Worm (Caenorhabditis elegans): ENCODE results near the gene F01G4.6.
A peak's percentile ranks its signal among the peaks of the same experiment; 100 is the strongest.

Gene F01G4.6

DNA sequence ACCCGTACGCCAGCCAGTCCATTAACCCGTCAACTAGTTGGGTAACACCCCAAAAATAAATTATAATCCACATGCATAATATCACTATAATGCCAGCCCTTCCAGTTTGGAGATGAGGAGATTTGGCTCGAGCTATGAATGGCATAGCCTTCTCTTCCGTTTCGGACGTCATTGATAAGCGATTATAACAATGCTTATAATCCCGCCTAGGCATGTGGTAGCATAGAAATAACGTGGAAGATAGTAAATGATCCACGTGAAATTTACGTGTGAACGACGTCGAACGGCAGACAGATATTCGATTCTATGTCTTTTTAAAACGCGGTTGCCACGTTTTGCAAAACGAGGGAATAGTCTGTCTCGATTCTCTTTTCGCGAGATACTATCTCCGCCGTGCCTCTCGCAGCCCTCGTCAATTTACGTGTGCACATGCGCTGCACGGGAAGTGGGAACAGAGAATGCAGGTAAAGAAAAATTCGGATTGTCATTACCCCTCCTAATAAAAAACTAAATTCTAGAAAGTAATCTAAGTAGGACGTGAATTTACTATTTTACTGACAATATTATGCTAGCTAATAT is 427 bp downstream of the F01G4.6 start:
- TF ChIP-seq flt-1 (GFP tag; IDR thresholded peaks at IDR 0.05), result 0 out of 2 replicates have a peak, but pooled peaks have one; percentile 7
- no peak for TF ChIP-seq T22C8.4 (GFP tag; IDR thresholded peaks at IDR 0.05)

DNA sequence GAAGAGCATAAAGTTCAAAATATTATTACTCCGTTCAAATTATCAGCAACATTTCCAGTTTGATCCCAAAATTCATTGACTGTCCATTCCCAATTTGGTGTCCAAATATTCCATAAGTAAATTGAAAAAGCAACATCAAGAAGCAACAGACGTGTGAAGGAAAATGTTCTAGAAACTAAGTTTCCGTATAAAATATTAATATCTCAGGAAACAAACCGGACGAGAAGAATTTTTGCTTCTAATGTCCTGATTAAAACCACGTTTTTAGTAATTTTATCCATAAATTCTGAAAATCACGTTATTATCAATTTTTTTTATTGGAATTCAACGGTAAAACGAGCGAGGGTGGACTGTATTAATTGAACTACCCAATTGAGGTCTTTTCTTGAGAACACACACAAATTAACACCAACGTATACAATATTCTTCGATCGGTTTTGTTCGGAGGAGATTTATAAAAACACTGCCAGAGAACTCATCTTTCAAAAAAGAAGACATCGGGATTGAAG is 2.3 kb downstream of the F01G4.6 start, which contains the start of gene pigq-1:
TSS of gene pigq-1 (minus strand) at position 286 of the 509 bp plus-strand sequence.
- no peak for TF ChIP-seq ref-1 (GFP tag; conservative IDR thresholded peaks at IDR 0.05)
- TF ChIP-seq T22C8.4 (GFP tag; IDR thresholded peaks at IDR 0.05), result no peak
- TF ChIP-seq klf-2 (GFP tag; conservative IDR thresholded peaks at IDR 0.05), result no peak
- no peak for TF ChIP-seq med-1 (GFP tag; optimal IDR thresholded peaks at IDR 0.05; ENCODE audit: insufficient read depth)
- TF ChIP-seq ztf-23 (GFP tag; IDR thresholded peaks at IDR 0.05), result no peak

DNA sequence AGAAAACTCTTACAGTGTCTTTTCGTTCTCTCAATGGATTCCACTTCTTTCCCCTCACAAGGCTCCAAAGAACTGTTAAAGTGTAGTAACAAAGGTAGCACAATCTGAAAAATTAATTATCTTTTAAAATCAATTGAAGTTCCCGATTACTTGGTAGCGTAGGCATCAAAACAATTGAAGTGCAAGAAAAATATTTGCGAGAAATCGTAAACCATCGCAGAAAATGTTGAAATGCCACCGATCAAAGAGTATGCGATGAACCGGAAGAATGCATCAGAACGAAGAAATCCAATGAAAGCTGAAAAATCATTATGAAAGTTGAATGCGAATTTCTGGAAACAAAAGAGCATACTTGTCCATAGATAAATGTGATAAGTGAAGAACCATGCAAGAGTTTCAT is 2.8 kb downstream of the F01G4.6 start:
- no peak for TF ChIP-seq klf-2 (GFP tag; conservative IDR thresholded peaks at IDR 0.05)
- no peak for TF ChIP-seq med-1 (GFP tag; optimal IDR thresholded peaks at IDR 0.05; ENCODE audit: insufficient read depth)
- no peak for TF ChIP-seq ref-1 (GFP tag; conservative IDR thresholded peaks at IDR 0.05)
- TF ChIP-seq cog-1 (tag; optimal IDR thresholded peaks at IDR 0.05), result no peak
- no peak for TF ChIP-seq ztf-23 (GFP tag; IDR thresholded peaks at IDR 0.05)
- no peak for TF ChIP-seq T22C8.4 (GFP tag; IDR thresholded peaks at IDR 0.05)
- no peak for TF ChIP-seq flt-1 (GFP tag; IDR thresholded peaks at IDR 0.05)
- no peak for TF ChIP-seq ztf-29 (GFP tag; IDR thresholded peaks at IDR 0.05)

DNA sequence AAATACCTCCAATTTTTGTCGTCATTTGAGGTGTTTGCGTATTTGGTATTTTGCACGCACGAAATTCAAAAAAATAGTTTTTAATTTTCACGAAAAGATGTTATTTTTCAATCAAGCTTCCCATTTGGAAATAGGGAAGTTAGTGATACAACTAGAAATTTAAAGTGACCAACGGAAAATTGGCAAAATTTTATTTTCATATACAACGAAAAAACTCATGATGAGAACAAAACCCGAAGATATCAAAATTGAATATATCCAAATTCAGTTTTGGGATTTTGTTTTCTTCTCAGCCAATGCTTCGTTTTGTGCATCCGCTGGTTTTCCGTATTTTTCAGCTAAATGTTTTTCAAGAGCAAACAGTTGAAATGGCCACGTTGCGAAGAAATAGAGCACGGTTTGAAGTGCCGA is 3.4 kb downstream of the F01G4.6 start:
- TF ChIP-seq ref-1 (GFP tag; conservative IDR thresholded peaks at IDR 0.05), result no peak
- no peak for TF ChIP-seq flt-1 (GFP tag; IDR thresholded peaks at IDR 0.05)
- TF ChIP-seq cog-1 (tag; optimal IDR thresholded peaks at IDR 0.05), result no peak
- no peak for TF ChIP-seq T22C8.4 (GFP tag; IDR thresholded peaks at IDR 0.05)
- no peak for TF ChIP-seq med-1 (GFP tag; optimal IDR thresholded peaks at IDR 0.05; ENCODE audit: insufficient read depth)
- TF ChIP-seq tab-1 (GFP tag; IDR thresholded peaks at IDR 0.05), result no peak
- TF ChIP-seq ztf-29 (GFP tag; IDR thresholded peaks at IDR 0.05), result no peak
- no peak for TF ChIP-seq ztf-23 (GFP tag; IDR thresholded peaks at IDR 0.05)
- TF ChIP-seq klf-2 (GFP tag; conservative IDR thresholded peaks at IDR 0.05), result no peak

DNA sequence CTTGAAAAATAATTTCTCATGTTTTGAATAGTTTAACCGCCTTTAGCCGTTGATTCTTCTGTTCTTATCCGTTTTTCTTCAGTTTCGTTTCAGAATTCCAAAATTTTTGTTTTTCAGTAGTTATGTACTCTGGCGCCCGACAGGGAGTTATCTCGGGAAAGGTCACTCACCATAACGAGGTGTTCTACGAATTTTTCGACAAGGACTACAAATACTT is 6.2 kb downstream of the F01G4.6 start, which contains the start of gene F01G4.4:
TSS of gene F01G4.4 (plus strand) at position 118 of the 217 bp plus-strand sequence.
- no peak for TF ChIP-seq flt-1 (GFP tag; IDR thresholded peaks at IDR 0.05)

DNA sequence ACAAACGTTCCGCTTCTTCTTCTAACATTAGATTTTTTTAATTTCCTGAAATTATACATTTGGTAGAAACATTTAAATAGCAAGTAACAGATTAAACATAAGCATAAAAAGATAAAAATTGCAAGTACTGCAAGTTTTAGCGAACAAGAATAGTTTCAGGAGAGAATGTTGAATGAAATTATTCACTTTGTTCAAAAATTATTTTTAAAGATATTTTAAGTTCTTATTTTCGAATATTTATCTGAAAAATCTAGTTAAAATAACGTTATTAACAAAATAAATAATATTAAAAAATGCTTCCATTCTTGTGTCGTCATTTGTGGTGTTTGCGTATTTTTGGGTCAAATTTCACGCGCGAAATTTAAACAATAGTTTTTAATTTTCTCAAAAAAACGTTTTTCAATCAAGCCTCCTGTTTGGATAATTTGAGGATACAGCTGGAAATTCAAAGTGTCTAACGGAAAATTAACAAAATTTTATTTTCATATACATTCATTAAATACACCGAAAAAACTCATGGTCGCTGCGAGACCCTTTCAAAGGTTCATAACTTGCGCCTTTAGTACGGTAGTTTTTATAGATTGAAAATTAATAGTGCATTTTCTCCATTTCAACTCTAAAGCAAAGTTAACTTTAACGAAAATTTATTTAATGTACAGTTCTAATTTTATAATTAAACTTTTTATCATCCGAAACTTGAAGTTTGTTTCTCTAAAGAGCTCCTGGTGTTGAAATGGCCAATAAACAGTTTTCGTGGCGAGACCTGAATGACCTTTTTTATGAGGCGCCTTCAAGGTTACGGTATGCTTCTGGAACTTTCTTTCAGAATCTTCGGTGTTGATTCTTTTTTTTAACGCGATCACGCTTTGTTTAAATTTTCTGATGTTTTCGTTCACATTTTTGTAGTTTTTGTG is 6.7 kb downstream of the F01G4.6 start, which contains the start of gene skih-2:
TSS of gene skih-2 (minus strand) at position 51 of the 914 bp plus-strand sequence.
- TF ChIP-seq med-1 (GFP tag; optimal IDR thresholded peaks at IDR 0.05; ENCODE audit: insufficient read depth) (no peak), T22C8.4 (GFP tag; IDR thresholded peaks at IDR 0.05) (no peak), tab-1 (GFP tag; IDR thresholded peaks at IDR 0.05) (no peak), ztf-29 (GFP tag; IDR thresholded peaks at IDR 0.05) (no peak), cog-1 (tag; optimal IDR thresholded peaks at IDR 0.05) (no peak), ztf-23 (GFP tag; IDR thresholded peaks at IDR 0.05) (no peak), ref-1 (GFP tag; conservative IDR thresholded peaks at IDR 0.05) (no peak), flt-1 (GFP tag; IDR thresholded peaks at IDR 0.05) (no peak), klf-2 (GFP tag; conservative IDR thresholded peaks at IDR 0.05) (no peak)

DNA sequence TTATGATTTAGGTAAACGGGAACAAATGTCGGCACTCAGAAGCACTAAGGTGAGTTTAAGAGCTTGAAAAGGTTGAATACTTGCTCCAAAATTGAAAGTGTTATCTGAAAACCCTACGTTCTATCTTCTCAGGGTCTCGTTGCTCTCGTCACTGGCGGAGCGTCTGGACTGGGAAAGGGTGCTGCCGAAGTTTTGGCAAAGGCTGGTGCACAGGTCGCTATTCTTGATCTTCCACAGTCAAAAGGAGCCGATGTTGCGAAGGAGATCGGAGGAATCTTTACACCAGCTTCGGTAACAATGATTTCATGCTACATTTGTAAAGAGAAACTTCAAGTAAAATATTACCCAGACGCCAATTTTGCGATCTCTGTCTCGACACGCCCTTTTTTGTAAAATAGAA is 18.0 kb downstream of the F01G4.6 start, which contains the start of gene ard-1:
TSS of gene ard-1 (plus strand) at position 12 of the 400 bp plus-strand sequence.
- TF ChIP-seq med-1 (GFP tag; optimal IDR thresholded peaks at IDR 0.05; ENCODE audit: insufficient read depth) (no peak), klf-2 (GFP tag; conservative IDR thresholded peaks at IDR 0.05) (no peak), flt-1 (GFP tag; IDR thresholded peaks at IDR 0.05) (no peak), tab-1 (GFP tag; IDR thresholded peaks at IDR 0.05) (no peak), ref-1 (GFP tag; conservative IDR thresholded peaks at IDR 0.05) (no peak), T22C8.4 (GFP tag; IDR thresholded peaks at IDR 0.05) (no peak), ztf-29 (GFP tag; IDR thresholded peaks at IDR 0.05) (no peak)

DNA sequence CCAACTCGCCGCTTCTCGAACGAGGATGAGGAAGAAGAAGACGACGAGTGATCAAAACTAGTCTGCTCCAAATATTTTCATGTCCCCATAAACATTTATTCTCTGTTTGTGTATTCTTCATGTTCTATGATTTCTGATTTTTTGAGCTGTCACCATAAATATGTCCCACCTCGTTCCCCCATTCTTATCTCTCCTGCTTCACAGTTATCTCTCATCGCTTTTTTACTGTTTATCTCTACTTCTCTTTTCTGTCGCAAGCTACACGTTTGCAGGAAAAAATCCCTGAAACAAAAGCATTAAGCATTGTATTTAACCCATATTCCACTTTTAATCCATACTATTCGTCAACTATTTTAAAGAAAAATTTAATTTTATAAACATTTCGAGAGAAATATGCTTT is 18.5 kb downstream of the F01G4.6 start:
- TF ChIP-seq med-1 (GFP tag; optimal IDR thresholded peaks at IDR 0.05; ENCODE audit: insufficient read depth) (no peak), tab-1 (GFP tag; IDR thresholded peaks at IDR 0.05) (no peak), ztf-29 (GFP tag; IDR thresholded peaks at IDR 0.05) (no peak), ztf-23 (GFP tag; IDR thresholded peaks at IDR 0.05) (no peak), klf-2 (GFP tag; conservative IDR thresholded peaks at IDR 0.05) (no peak), cog-1 (tag; optimal IDR thresholded peaks at IDR 0.05) (no peak), ref-1 (GFP tag; conservative IDR thresholded peaks at IDR 0.05) (no peak), T22C8.4 (GFP tag; IDR thresholded peaks at IDR 0.05) (no peak), flt-1 (GFP tag; IDR thresholded peaks at IDR 0.05) (no peak)

DNA sequence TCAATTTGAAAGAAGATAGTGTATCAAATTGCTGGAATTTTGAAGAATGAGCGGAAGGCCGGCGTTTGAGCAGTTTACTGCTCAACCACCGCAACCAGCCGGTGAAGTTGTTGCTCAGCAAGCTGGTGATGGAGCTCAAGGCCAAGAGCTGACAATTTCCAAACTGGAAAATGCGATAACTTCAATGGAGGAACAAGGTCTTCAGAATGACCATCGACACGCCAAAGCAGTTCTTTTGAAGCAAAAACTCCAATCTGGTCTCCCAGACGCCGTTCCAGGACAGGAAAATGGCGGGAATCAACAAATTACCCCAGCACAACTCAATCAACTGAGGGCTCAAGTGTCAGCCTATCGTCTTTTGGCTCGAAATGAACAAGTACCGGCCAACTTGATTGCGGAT is 23.3 kb downstream of the F01G4.6 start:
- TF ChIP-seq klf-2 (GFP tag; conservative IDR thresholded peaks at IDR 0.05), result no peak
- no peak for TF ChIP-seq ref-1 (GFP tag; conservative IDR thresholded peaks at IDR 0.05)
- TF ChIP-seq flt-1 (GFP tag; IDR thresholded peaks at IDR 0.05), result no peak
- no peak for TF ChIP-seq ztf-29 (GFP tag; IDR thresholded peaks at IDR 0.05)
- TF ChIP-seq tab-1 (GFP tag; IDR thresholded peaks at IDR 0.05), result no peak
- TF ChIP-seq T22C8.4 (GFP tag; IDR thresholded peaks at IDR 0.05), result no peak
- no peak for TF ChIP-seq med-1 (GFP tag; optimal IDR thresholded peaks at IDR 0.05; ENCODE audit: insufficient read depth)
- TF ChIP-seq ztf-23 (GFP tag; IDR thresholded peaks at IDR 0.05), result no peak
- no peak for TF ChIP-seq cog-1 (tag; optimal IDR thresholded peaks at IDR 0.05)

DNA sequence TGAATTAATAATTGTTTCAGACTA is 23.5 kb downstream of the F01G4.6 start, which contains the start of gene swsn-4:
TSS of gene swsn-4 (plus strand) at position 21 of the 24 bp plus-strand sequence.
- no peak for TF ChIP-seq klf-2 (GFP tag; conservative IDR thresholded peaks at IDR 0.05)
- no peak for TF ChIP-seq ztf-29 (GFP tag; IDR thresholded peaks at IDR 0.05)
- no peak for TF ChIP-seq flt-1 (GFP tag; IDR thresholded peaks at IDR 0.05)
- TF ChIP-seq ref-1 (GFP tag; conservative IDR thresholded peaks at IDR 0.05), result no peak
- no peak for TF ChIP-seq cog-1 (tag; optimal IDR thresholded peaks at IDR 0.05)
- TF ChIP-seq med-1 (GFP tag; optimal IDR thresholded peaks at IDR 0.05; ENCODE audit: insufficient read depth), result no peak
- TF ChIP-seq tab-1 (GFP tag; IDR thresholded peaks at IDR 0.05), result no peak
- TF ChIP-seq ztf-23 (GFP tag; IDR thresholded peaks at IDR 0.05), result no peak
- TF ChIP-seq T22C8.4 (GFP tag; IDR thresholded peaks at IDR 0.05), result no peak

Data from whole organism, midembryonic.